Fruit fly (Drosophila melanogaster): ENCODE results near the gene Acbp5.

The Acbp5 gene

DNA sequence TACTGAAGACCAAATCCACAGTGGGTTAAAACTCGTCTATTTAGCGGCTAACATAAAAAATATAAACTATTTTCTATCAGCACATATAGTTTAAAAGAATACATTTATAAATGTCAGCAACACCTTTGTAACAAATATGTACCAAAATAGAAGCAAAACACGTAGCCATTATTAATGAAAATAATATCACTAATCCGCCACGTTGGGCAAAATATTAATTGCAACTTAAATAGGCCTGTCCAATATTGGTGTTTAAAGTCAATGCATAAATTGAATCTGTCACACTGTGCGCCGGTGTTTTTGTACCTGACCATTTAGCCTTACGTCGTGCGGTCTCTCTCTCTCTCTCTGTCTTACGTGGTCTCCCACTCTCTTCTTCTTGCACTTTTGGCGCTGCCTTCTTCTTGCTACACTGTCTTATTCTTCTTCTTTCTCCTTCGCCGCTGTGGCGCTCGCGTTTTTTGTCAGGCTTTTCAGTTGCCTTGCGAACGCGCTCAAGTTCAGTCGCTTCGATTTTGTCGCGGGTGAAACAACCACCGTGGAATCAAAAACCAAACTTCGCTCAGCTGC lies 22.3 kb downstream of the Acbp5 start (continued):
- TF ChIP-seq fd102C (GFP tag; optimal IDR thresholded peaks at IDR 0.05), result peak; percentile 86
- TF ChIP-seq CG13894 (tag; optimal IDR thresholded peaks at IDR 0.05), result peak; percentile 85
- TF ChIP-seq bbx (GFP tag; IDR thresholded peaks at IDR 0.05; ENCODE audit: partially characterized antibody), result peak; percentile 38; the same call in 1 of the 2 replicates
- peak; percentile 91 for TF ChIP-seq CG1024 (GFP tag; IDR thresholded peaks at IDR 0.05)
- TF ChIP-seq CG7372 (GFP tag; IDR thresholded peaks at IDR 0.05), result peak; percentile 99
- TF ChIP-seq Meics (GFP tag; optimal IDR thresholded peaks at IDR 0.05), result peak; percentile 97
- TF ChIP-seq CG18476 (GFP tag; optimal IDR thresholded peaks at IDR 0.05), result peak; percentile 97
- TF ChIP-seq CG4707 (GFP tag; optimal IDR thresholded peaks at IDR 0.05), result peak; percentile 94
- peak; percentile 86 for TF ChIP-seq TFAM (GFP tag; optimal IDR thresholded peaks at IDR 0.05)
- peak; percentile 74 to 100 for TF ChIP-seq eve (GFP tag; optimal IDR thresholded peaks at IDR 0.05)
- peak; percentile 95 for TF ChIP-seq Antp (GFP tag; optimal IDR thresholded peaks at IDR 0.05)
- peak; percentile 90 for TF ChIP-seq MBD-R2 (GFP tag; IDR thresholded peaks at IDR 0.05)
- peak; percentile 94 for TF ChIP-seq CG11085 (GFP tag; IDR thresholded peaks at IDR 0.05)
- TF ChIP-seq CG2678 (tag; optimal IDR thresholded peaks at IDR 0.05), result peak; percentile 95
- no peak for TF ChIP-seq prd (optimal IDR thresholded peaks at IDR 0.05)
- peak; percentile 98 for TF ChIP-seq prd (GFP tag; IDR thresholded peaks at IDR 0.05)
- TF ChIP-seq ase (GFP tag; IDR thresholded peaks at IDR 0.05), result peak; percentile 97
- peak; percentile 96 for TF ChIP-seq CG5953 (GFP tag; IDR thresholded peaks at IDR 0.05)
- TF ChIP-seq toy (GFP tag; IDR thresholded peaks at IDR 0.05), result peak; percentile 91
- no peak; the same call in 1 of the 2 replicates for TF ChIP-seq tna (GFP tag; IDR thresholded peaks at IDR 0.05; ENCODE audit: partially characterized antibody)
- TF ChIP-seq sd (tag; optimal IDR thresholded peaks at IDR 0.05), result peak; percentile 91
- peak; percentile 98 for TF ChIP-seq CG10979 (tag; optimal IDR thresholded peaks at IDR 0.05)
- peak; percentile 95; the same call in 3 of the 4 replicates for TF ChIP-seq chinmo (GFP tag; IDR thresholded peaks at IDR 0.05; ENCODE audit: partially characterized antibody)
- TF ChIP-seq CG3726 (GFP tag; IDR thresholded peaks at IDR 0.05), result peak; percentile 95
- TF ChIP-seq Ptx1 (GFP tag; IDR thresholded peaks at IDR 0.05), result peak; percentile 98
- TF ChIP-seq Dp (GFP tag; optimal IDR thresholded peaks at IDR 0.05), result peak; percentile 30
- peak; percentile 100 for TF ChIP-seq Oli (tag; optimal IDR thresholded peaks at IDR 0.05)
- TF ChIP-seq Hey (tag; optimal IDR thresholded peaks at IDR 0.05), result peak; percentile 91
- peak; percentile 81 for TF ChIP-seq CG14965 (GFP tag; optimal IDR thresholded peaks at IDR 0.05; ENCODE audit: borderline replicate concordance)
- peak; percentile 78 for TF ChIP-seq CG17802 (tag; optimal IDR thresholded peaks at IDR 0.05)
- TF ChIP-seq CG3847 (GFP tag; IDR thresholded peaks at IDR 0.05), result peak; percentile 98
- TF ChIP-seq cad (GFP tag; optimal IDR thresholded peaks at IDR 0.05), result no peak
- peak; percentile 45 for TF ChIP-seq CG9797 (GFP tag; optimal IDR thresholded peaks at IDR 0.05)
- peak; percentile 96 for TF ChIP-seq B-H2 (GFP tag; optimal IDR thresholded peaks at IDR 0.05)
- TF ChIP-seq BEAF-32 (GFP tag; optimal IDR thresholded peaks at IDR 0.05), result peak; percentile 31
- TF ChIP-seq tap (tag; optimal IDR thresholded peaks at IDR 0.05), result peak; percentile 92
- TF ChIP-seq fd3F (GFP tag; optimal IDR thresholded peaks at IDR 0.05), result peak; percentile 98
- peak; percentile 98 for TF ChIP-seq row (GFP tag; IDR thresholded peaks at IDR 0.05)
- peak; percentile 98 for TF ChIP-seq ken (GFP tag; IDR thresholded peaks at IDR 0.05)
- peak; percentile 87 for TF ChIP-seq CG15514 (GFP tag; optimal IDR thresholded peaks at IDR 0.05)
- TF ChIP-seq stc (GFP tag; IDR thresholded peaks at IDR 0.05), result peak; percentile 96
- peak; percentile 100 for TF ChIP-seq nmo (GFP tag; optimal IDR thresholded peaks at IDR 0.05)
- peak; percentile 83 for TF ChIP-seq sr (GFP tag; IDR thresholded peaks at IDR 0.05)
- peak; percentile 96 for TF ChIP-seq CG13296 (GFP tag; optimal IDR thresholded peaks at IDR 0.05)
- TF ChIP-seq hbn (GFP tag; IDR thresholded peaks at IDR 0.05; ENCODE audit: partially characterized antibody), result no peak
- TF ChIP-seq CG12155 (GFP tag; optimal IDR thresholded peaks at IDR 0.05), result peak; percentile 97
- TF ChIP-seq Usf (GFP tag; optimal IDR thresholded peaks at IDR 0.05), result peak; percentile 99
- TF ChIP-seq wor (GFP tag; IDR thresholded peaks at IDR 0.05), result peak; percentile 99
- peak; percentile 99 for TF ChIP-seq HmgZ (tag; optimal IDR thresholded peaks at IDR 0.05)
- peak; percentile 98 for TF ChIP-seq CG14441 (GFP tag; IDR thresholded peaks at IDR 0.05)

Data from whole organism, embryonic.